Fruit fly (Drosophila melanogaster): Measurements from ENCODE around the gene ome.

ome gene

DNA sequence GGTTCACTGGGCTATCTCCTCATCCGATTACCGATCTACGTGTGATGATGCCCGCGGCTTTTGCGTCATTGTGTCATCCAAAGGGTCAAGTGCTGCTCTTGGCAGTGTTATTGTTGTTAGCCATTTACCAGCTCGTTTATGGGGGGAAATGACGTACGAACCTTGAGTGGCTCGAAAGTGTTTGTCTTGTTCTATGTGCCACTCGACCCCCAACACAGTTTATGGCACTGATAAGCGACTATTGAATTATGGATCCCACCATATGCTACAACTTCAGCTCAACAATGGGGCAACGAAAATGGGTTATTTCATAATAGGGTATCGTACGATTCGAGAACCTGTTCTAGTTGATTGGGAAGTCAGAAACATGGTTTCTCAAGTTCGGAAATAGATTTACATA, 106.7 kb downstream of the ome start:
- TF ChIP-seq Hmr (GFP tag; optimal IDR thresholded peaks at IDR 0.05) (no peak), twi (tag; optimal IDR thresholded peaks at IDR 0.05) (peak; percentile 54), Hr78 (GFP tag; optimal IDR thresholded peaks at IDR 0.05) (peak in 1 of 2 experiments; percentile 64), CG12769 (tag; optimal IDR thresholded peaks at IDR 0.05) (peak; percentile 5), mirr (GFP tag; optimal IDR thresholded peaks at IDR 0.05) (peak; percentile 49), D19B (GFP tag; optimal IDR thresholded peaks at IDR 0.05) (peak; percentile 25), Med (GFP tag) (peak; percentile 73), CG7928 (GFP tag; optimal IDR thresholded peaks at IDR 0.05) (no peak), CG10274 (GFP tag; optimal IDR thresholded peaks at IDR 0.05) (no peak), CG2678 (tag; optimal IDR thresholded peaks at IDR 0.05) (peak; percentile 3), CG34376 (GFP tag; optimal IDR thresholded peaks at IDR 0.05) (peak; percentile 50), C15 (GFP tag; IDR thresholded peaks at IDR 0.05) (no peak), chinmo (GFP tag; IDR thresholded peaks at IDR 0.05; ENCODE audit: partially characterized antibody) (0 out of 4 replicates have a peak, but pooled peaks have one; percentile 67), exex (tag; optimal IDR thresholded peaks at IDR 0.05) (peak; percentile 10), vnd (GFP tag; IDR thresholded peaks at IDR 0.05; ENCODE audit: partially characterized antibody) (0 out of 3 replicates have a peak, but pooled peaks have one; percentile 22), sug (tag; optimal IDR thresholded peaks at IDR 0.05) (peak; percentile 96), run (tag; optimal IDR thresholded peaks at IDR 0.05) (no peak)

DNA sequence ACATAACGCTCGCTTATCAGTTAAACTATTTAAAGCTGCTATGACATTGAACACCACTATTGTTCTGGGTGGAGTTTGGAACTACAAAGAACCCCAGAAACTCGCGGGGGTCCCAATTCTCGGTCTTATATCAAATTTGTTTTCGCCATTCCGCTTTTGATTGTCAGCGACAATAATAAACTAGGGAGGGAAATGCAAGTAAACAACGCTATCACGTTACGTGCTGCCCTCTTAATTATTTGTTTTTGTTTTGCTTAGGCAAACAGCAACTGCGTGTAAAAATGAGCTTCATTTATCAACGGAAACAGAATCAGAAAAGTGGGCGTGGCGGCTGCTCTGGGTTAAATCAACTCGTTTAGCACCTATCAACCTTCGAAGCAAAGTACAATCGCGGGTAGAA, 107.5 kb downstream of the ome start:
- TF ChIP-seq dmrt11E (tag; optimal IDR thresholded peaks at IDR 0.05) (peak; percentile 48), CG8924 (tag; optimal IDR thresholded peaks at IDR 0.05) (peak; percentile 4), CG7271 (tag; optimal IDR thresholded peaks at IDR 0.05) (no peak), oc (tag; optimal IDR thresholded peaks at IDR 0.05) (no peak), CG10147 (GFP tag; optimal IDR thresholded peaks at IDR 0.05) (no peak), Poxn (GFP tag; IDR thresholded peaks at IDR 0.05) (no peak), sim (GFP tag; IDR thresholded peaks at IDR 0.05) (no peak), repo (GFP tag; optimal IDR thresholded peaks at IDR 0.05) (no peak), Adf1 (GFP tag; IDR thresholded peaks at IDR 0.05) (no peak), CG13123 (GFP tag; optimal IDR thresholded peaks at IDR 0.05) (peak; percentile 34), grau (tag; optimal IDR thresholded peaks at IDR 0.05) (peak; percentile 0), HHEX (GFP tag; optimal IDR thresholded peaks at IDR 0.05) (peak; percentile 40), CG7372 (GFP tag; IDR thresholded peaks at IDR 0.05) (no peak), Jarid2 (GFP tag; optimal IDR thresholded peaks at IDR 0.05) (no peak), vvl (GFP tag; IDR thresholded peaks at IDR 0.05) (no peak), chinmo (GFP tag; IDR thresholded peaks at IDR 0.05; ENCODE audit: partially characterized antibody) (0 out of 4 replicates have a peak, but pooled peaks have one; percentile 17), GATAe (GFP tag; conservative IDR thresholded peaks at IDR 0.05) (no peak), crp (GFP tag; optimal IDR thresholded peaks at IDR 0.05) (no peak), CG4424 (GFP tag; optimal IDR thresholded peaks at IDR 0.05) (no peak), Trl (optimal IDR thresholded peaks at IDR 0.05) (no peak), Trl (GFP tag; optimal IDR thresholded peaks at IDR 0.05) (peak; percentile 11), HLHmδ (GFP tag; optimal IDR thresholded peaks at IDR 0.05) (peak; percentile 49), dm (GFP tag; optimal IDR thresholded peaks at IDR 0.05) (no peak), H15 (GFP tag; IDR thresholded peaks at IDR 0.05) (no peak), CG6175 (GFP tag; IDR thresholded peaks at IDR 0.05) (no peak), cato (GFP tag; optimal IDR thresholded peaks at IDR 0.05; ENCODE audit: borderline replicate concordance) (no peak), lilli (GFP tag; optimal IDR thresholded peaks at IDR 0.05) (peak; percentile 6), ranshi (GFP tag; IDR thresholded peaks at IDR 0.05) (peak; percentile 21; the same call in 1 of the 2 replicates), CG2678 (tag; optimal IDR thresholded peaks at IDR 0.05) (peak; percentile 51), CG14441 (GFP tag; IDR thresholded peaks at IDR 0.05) (no peak), Med (GFP tag) (peak; percentile 89), lab (GFP tag; optimal IDR thresholded peaks at IDR 0.05) (peak; percentile 63), CG31224 (GFP tag; IDR thresholded peaks at IDR 0.05) (no peak), Asciz (GFP tag; optimal IDR thresholded peaks at IDR 0.05) (peak; percentile 29), CG13775 (GFP tag; optimal IDR thresholded peaks at IDR 0.05) (peak; percentile 8)

All from whole organism, embryonic.